Worm (Caenorhabditis elegans) whole organism, L1 larva: Measurements from ENCODE around the gene mdf-2.
A peak's percentile ranks its signal among the peaks of the same experiment; 100 is the strongest.

Experiments
- C04F5.9 ChIP-seq: sonication (generic microtip); optimal IDR thresholded peaks from 2 replicates; lab custom pipeline; 2016; ENCODE audit warnings: missing genetic modification characterization, missing compliant biosample characterization
- F16B12.6 ChIP-seq: fragments of 150-350 bp; optimal IDR thresholded peaks from 2 replicates; lab custom pipeline; 2014; ENCODE audit warnings: missing biosample characterization, missing genetic modification characterization
- ceh-8 ChIP-seq: fragments of 200-800 bp; sonication (Bioruptor generic); optimal IDR thresholded peaks from 2 replicates; lab custom pipeline; 2018; ENCODE audit warnings: mild to moderate bottlenecking, missing genetic modification characterization, moderate library complexity, missing compliant biosample characterization
- ceh-90 ChIP-seq: sonication (generic microtip); optimal IDR thresholded peaks from 2 replicates; lab custom pipeline; 2016; ENCODE audit warnings: missing genetic modification characterization, missing compliant biosample characterization
- dpl-1 ChIP-seq, 3 experiments: fragments of 150-350 bp in 2 of 3; sonication (generic microtip) in 1 of 3; optimal IDR thresholded peaks; 2 replicates each; lab custom pipeline; 2014 to 2017; ENCODE audit warnings: missing biosample characterization in 3 of 3, missing genetic modification characterization in 3 of 3, missing genetic modification reagents in 3 of 3
- efl-1 ChIP-seq, 4 experiments: fragments of 150-350 bp; optimal IDR thresholded peaks in 3 of 4; peaks in 1 of 4; 1 replicate in 1 of 4; 2 replicates in 3 of 4; lab custom pipeline; 2014; ENCODE audit warnings: missing biosample characterization in 2 of 4, missing genetic modification characterization in 2 of 4, missing genetic modification reagents in 2 of 4
- egl-13 ChIP-seq: sonication (generic microtip); optimal IDR thresholded peaks from 2 replicates; lab custom pipeline; 2016; ENCODE audit warnings: missing genotype, missing genetic modification reagents, missing genetic modification characterization, missing compliant biosample characterization
- fos-1 ChIP-seq: fragments of 150-350 bp; optimal IDR thresholded peaks from 2 replicates; lab custom pipeline; 2014; ENCODE audit warnings: missing biosample characterization, missing genetic modification characterization
- hlh-17 ChIP-seq: fragments of 200-800 bp; sonication (Bioruptor generic); optimal IDR thresholded peaks from 2 replicates; lab custom pipeline; 2018; ENCODE audit warnings: missing genetic modification characterization, mild to moderate bottlenecking, missing compliant biosample characterization, moderate library complexity, borderline replicate concordance
- irx-1 ChIP-seq: sonication (generic microtip); optimal IDR thresholded peaks from 2 replicates; lab custom pipeline; 2016; ENCODE audit warnings: missing genetic modification characterization, missing compliant biosample characterization
- jun-1 ChIP-seq: fragments of 150-350 bp; optimal IDR thresholded peaks from 2 replicates; lab custom pipeline; 2014; ENCODE audit warnings: missing biosample characterization, missing genetic modification reagents, missing genetic modification characterization
- lin-35 ChIP-seq, 2 experiments: fragments of 150-350 bp; optimal IDR thresholded peaks; 2 replicates each; lab custom pipeline; 2014; ENCODE audit warnings: missing biosample characterization in 2 of 2, missing genetic modification characterization in 2 of 2, missing genetic modification reagents in 2 of 2
- lin-39 ChIP-seq: fragments of 150-350 bp; optimal IDR thresholded peaks from 2 replicates; lab custom pipeline; 2014; ENCODE audit warnings: missing biosample characterization, missing genetic modification reagents, missing genetic modification characterization
- lsy-2 ChIP-seq, 2 experiments: fragments of 150-350 bp; optimal IDR thresholded peaks; 2 replicates each; lab custom pipeline; 2014; ENCODE audit warnings: missing biosample characterization in 2 of 2, missing genetic modification characterization in 2 of 2
- mab-9 ChIP-seq: fragments of 200-800 bp; sonication (Bioruptor generic); IDR thresholded peaks from 2 replicates; pipeline ENCODE4 v1.3.6; 2022; ENCODE audit warnings: missing genetic modification reagents, missing genetic modification characterization, missing compliant biosample characterization
- mef-2 ChIP-seq: fragments of 150-350 bp; optimal IDR thresholded peaks from 2 replicates; lab custom pipeline; 2014; ENCODE audit warnings: missing biosample characterization, missing genetic modification characterization
- nhr-11 ChIP-seq: fragments of 150-350 bp; optimal IDR thresholded peaks from 2 replicates; lab custom pipeline; 2014; ENCODE audit warnings: missing biosample characterization, missing genetic modification characterization
- nhr-12 ChIP-seq: sonication (generic microtip); optimal IDR thresholded peaks from 2 replicates; lab custom pipeline; 2017; ENCODE audit warnings: missing biosample characterization, missing genetic modification characterization
- nhr-19 ChIP-seq: fragments of 200-800 bp; sonication (Bioruptor generic); conservative IDR thresholded peaks from 2 replicates; pipeline ENCODE4 v1.3.6; 2022; ENCODE audit warnings: missing genetic modification characterization, missing compliant biosample characterization
- nhr-20 ChIP-seq: sonication (generic microtip); optimal IDR thresholded peaks from 2 replicates; lab custom pipeline; 2016; ENCODE audit warnings: mild to moderate bottlenecking, missing genetic modification characterization, missing compliant biosample characterization
- nhr-28 ChIP-seq: fragments of 150-350 bp; optimal IDR thresholded peaks from 2 replicates; lab custom pipeline; 2014; ENCODE audit warnings: missing biosample characterization, missing genetic modification characterization
- nhr-47 ChIP-seq: sonication (generic microtip); optimal IDR thresholded peaks from 2 replicates; lab custom pipeline; 2016; ENCODE audit warnings: mild to moderate bottlenecking, missing genetic modification characterization, moderate library complexity, missing compliant biosample characterization
- nhr-71 ChIP-seq: sonication (generic microtip); optimal IDR thresholded peaks from 2 replicates; lab custom pipeline; 2016; ENCODE audit warnings: mild to moderate bottlenecking, missing genetic modification characterization, moderate library complexity, missing compliant biosample characterization
- nhr-77 ChIP-seq: fragments of 150-350 bp; optimal IDR thresholded peaks from 2 replicates; lab custom pipeline; 2014; ENCODE audit warnings: missing biosample characterization, missing genetic modification characterization
- nhr-84 ChIP-seq: sonication (generic microtip); optimal IDR thresholded peaks from 2 replicates; lab custom pipeline; 2017; ENCODE audit warnings: missing biosample characterization, missing genetic modification characterization
- pqm-1 ChIP-seq: sonication (generic microtip); optimal IDR thresholded peaks from 3 replicates; lab custom pipeline; 2017; ENCODE audit warnings: missing biosample characterization, missing genetic modification characterization
- snpc-4 ChIP-seq: fragments of 150-350 bp; optimal IDR thresholded peaks from 2 replicates; lab custom pipeline; 2014; ENCODE audit warnings: missing biosample characterization, missing genetic modification characterization
- snu-23 ChIP-seq: sonication (generic microtip); optimal IDR thresholded peaks from 2 replicates; lab custom pipeline; 2016; ENCODE audit warnings: missing genetic modification characterization, missing compliant biosample characterization
- sox-4 ChIP-seq: sonication (generic microtip); optimal IDR thresholded peaks from 2 replicates; lab custom pipeline; 2016; ENCODE audit warnings: missing genetic modification characterization, missing compliant biosample characterization
- unc-86 ChIP-seq: sonication (generic microtip); optimal IDR thresholded peaks from 2 replicates; lab custom pipeline; 2016; ENCODE audit warnings: missing genetic modification characterization, missing compliant biosample characterization
- vab-15 ChIP-seq: sonication (generic microtip); optimal IDR thresholded peaks from 2 replicates; lab custom pipeline; 2017; ENCODE audit warnings: missing genotype, mild to moderate bottlenecking, missing genetic modification characterization, missing compliant biosample characterization
- zag-1 ChIP-seq: fragments of 150-350 bp; optimal IDR thresholded peaks from 2 replicates; lab custom pipeline; 2014; ENCODE audit warnings: missing biosample characterization, missing genetic modification characterization

The mdf-2 gene

DNA sequence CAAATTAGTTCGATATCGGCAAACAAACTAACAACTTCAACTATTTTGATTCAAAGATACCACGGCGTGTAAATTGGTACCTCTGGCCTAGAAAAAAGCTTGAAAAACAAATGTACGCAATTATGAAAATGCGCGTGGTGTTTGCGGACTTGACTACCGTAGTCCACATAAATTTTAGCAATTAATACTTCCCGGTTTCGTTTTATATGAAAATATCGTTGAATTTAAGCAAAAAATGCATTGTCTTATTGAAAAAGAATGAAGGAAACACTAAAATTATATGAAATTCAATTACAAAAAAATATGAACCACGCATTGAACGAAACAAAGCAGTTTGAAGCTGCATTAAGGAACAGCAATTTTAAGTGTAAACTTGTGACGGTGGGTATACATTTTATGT lies 34.0 kb upstream of the mdf-2 start, which contains the start of gene gpx-4:
gpx-4 (minus strand) TSS at position 101 of the 400 bp plus-strand sequence.
- TF ChIP-seq lsy-2 (tag; optimal IDR thresholded peaks at IDR 0.05; lab: Kevin White, UChicago), result peak in 1 of 2 experiments; percentile 10

- TF ChIP-seq nhr-11 (tag; lab: Kevin White, UChicago), result no peak
- TF ChIP-seq zag-1 (tag; lab: Kevin White, UChicago), result no peak
- TF ChIP-seq F16B12.6 (tag; lab: Kevin White, UChicago), result no peak
- TF ChIP-seq irx-1 (tag; lab: Kevin White, UChicago), result no peak
- TF ChIP-seq mef-2 (tag; lab: Kevin White, UChicago), result no peak
- no peak for TF ChIP-seq jun-1
- no peak for TF ChIP-seq C04F5.9 (tag; lab: Kevin White, UChicago)
- TF ChIP-seq nhr-71 (tag; lab: Kevin White, UChicago), result peak; percentile 22
- TF ChIP-seq lsy-2 (tag; optimal IDR thresholded peaks at IDR 0.05; lab: Kevin White, UChicago), result peak; percentile 20 to 60
- no peak for TF ChIP-seq nhr-77 (tag; lab: Kevin White, UChicago)
- peak; percentile 17 for TF ChIP-seq snu-23 (GFP tag; lab: Kevin White, UChicago)
- no peak for TF ChIP-seq nhr-12 (tag; lab: Kevin White, UChicago)
- no peak for TF ChIP-seq unc-86 (tag; lab: Kevin White, UChicago)
- peak; percentile 65 to 85 for TF ChIP-seq efl-1 (optimal IDR thresholded peaks at IDR 0.05; lab: Kevin White, UChicago)
- TF ChIP-seq efl-1 (GFP tag; optimal IDR thresholded peaks at IDR 0.05 in 1 of 2; lab: Kevin White, UChicago), result peak; percentile 90 to 99
- no peak for TF ChIP-seq nhr-20 (tag; lab: Kevin White, UChicago)
- no peak for TF ChIP-seq nhr-84 (tag; lab: Kevin White, UChicago)
- TF ChIP-seq dpl-1 (GFP tag; optimal IDR thresholded peaks at IDR 0.05; lab: Kevin White, UChicago), result peak; percentile 77 to 87 (median 84)
- TF ChIP-seq mab-9 (GFP tag; lab: Robert Waterston, UW), result no peak
- TF ChIP-seq nhr-19 (GFP tag; lab: Robert Waterston, UW), result 0 out of 2 replicates have a peak, but pooled peaks have one; percentile 14
- peak; percentile 84 to 91 for TF ChIP-seq lin-35 (GFP tag; optimal IDR thresholded peaks at IDR 0.05; lab: Kevin White, UChicago)
- TF ChIP-seq nhr-47 (tag; lab: Kevin White, UChicago), result peak; percentile 28
- TF ChIP-seq, all 84 proteins: peak for 8
Measured at ce11 chrIV:2670664-2671063, 29.7 kb upstream of the mdf-2 start.

ce11 chrIV:2668152-2668551 lies 27.2 kb upstream of the mdf-2 start:
- TF ChIP-seq efl-1 (optimal IDR thresholded peaks at IDR 0.05; lab: Kevin White, UChicago), result peak in 1 of 2 experiments; percentile 8
- TF ChIP-seq efl-1 (GFP tag; optimal IDR thresholded peaks at IDR 0.05 in 1 of 2; lab: Kevin White, UChicago), result peak in 1 of 2 experiments; percentile 25

DNA sequence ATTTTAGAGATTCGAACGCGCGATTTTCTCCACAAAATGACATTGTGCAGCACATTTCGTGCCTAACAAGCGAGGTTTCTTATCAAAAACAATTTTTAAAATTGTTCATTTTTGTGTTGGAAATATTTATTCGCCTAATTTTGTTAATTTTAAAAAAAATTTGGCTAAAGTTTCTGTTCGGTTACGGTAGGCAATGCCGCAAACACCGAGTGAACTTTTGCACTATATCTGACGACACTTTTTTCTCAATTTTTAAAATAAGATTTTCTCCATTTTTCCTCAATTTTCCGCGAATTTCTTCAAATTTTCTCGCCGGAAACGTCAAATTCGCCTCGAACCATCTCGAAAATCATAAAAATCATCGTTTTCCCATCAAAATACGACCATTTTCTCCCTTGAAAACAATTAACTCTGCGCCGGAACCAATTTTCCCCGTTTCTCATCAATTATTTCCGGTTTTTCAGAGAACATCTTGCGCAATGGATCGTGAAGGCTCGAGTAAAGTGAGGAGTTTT lies 25.7 kb upstream of the mdf-2 start, which contains the start of gene Y69A2AR.1:
Y69A2AR.1 (plus strand) TSS at position 465 of the 515 bp plus-strand sequence.
- no peak for TF ChIP-seq fos-1 (tag; lab: Kevin White, UChicago)
- TF ChIP-seq nhr-47 (tag; lab: Kevin White, UChicago), result no peak
- TF ChIP-seq lin-39 (tag; lab: Kevin White, UChicago), result no peak
- no peak for TF ChIP-seq nhr-84 (tag; lab: Kevin White, UChicago)
- peak; percentile 15 to 35 for TF ChIP-seq efl-1 (optimal IDR thresholded peaks at IDR 0.05; lab: Kevin White, UChicago)
- peak; percentile 51 to 92 for TF ChIP-seq efl-1 (GFP tag; optimal IDR thresholded peaks at IDR 0.05 in 1 of 2; lab: Kevin White, UChicago)
- TF ChIP-seq ceh-8, result no peak
- TF ChIP-seq ceh-90 (tag; lab: Kevin White, UChicago), result no peak
- no peak for TF ChIP-seq pqm-1 (tag; lab: Kevin White, UChicago)
- no peak for TF ChIP-seq hlh-17 (GFP tag; lab: Kevin White, UChicago)
- peak in 2 of 3 experiments; percentile 0 to 49 for TF ChIP-seq dpl-1 (GFP tag; optimal IDR thresholded peaks at IDR 0.05; lab: Kevin White, UChicago)
- TF ChIP-seq lsy-2 (tag; optimal IDR thresholded peaks at IDR 0.05; lab: Kevin White, UChicago), result peak; percentile 85 to 97
- peak in 1 of 2 experiments; percentile 29 for TF ChIP-seq lin-35 (GFP tag; optimal IDR thresholded peaks at IDR 0.05; lab: Kevin White, UChicago)
- TF ChIP-seq vab-15 (tag; lab: Kevin White, UChicago), result no peak
- peak; percentile 75 for TF ChIP-seq F16B12.6 (tag; lab: Kevin White, UChicago)
- no peak for TF ChIP-seq sox-4 (tag; lab: Kevin White, UChicago)
- no peak for TF ChIP-seq snpc-4 (tag; lab: Kevin White, UChicago)
- no peak for TF ChIP-seq nhr-28 (tag; lab: Kevin White, UChicago)
- no peak for TF ChIP-seq egl-13 (tag; lab: Kevin White, UChicago)
